Worm (Caenorhabditis elegans): ENCODE data around the gene sprp-4.

- TF ChIP-seq pqm-1 (tag; optimal IDR thresholded peaks at IDR 0.05) (no peak), ama-1 (optimal IDR thresholded peaks at IDR 0.05) (no peak), pax-1 (tag; optimal IDR thresholded peaks at IDR 0.05) (no peak), F13H6.1 (tag; optimal IDR thresholded peaks at IDR 0.05) (no peak), mec-3 (tag; optimal IDR thresholded peaks at IDR 0.05; ENCODE audit: borderline replicate concordance) (no peak), ets-4 (tag; optimal IDR thresholded peaks at IDR 0.05) (no peak)
Measured at ce11 chrX:8811916-8812315, 41.5 kb downstream of the sprp-4 start, which contains the start of gene cnnm-2.

Measured in whole organism, late embryonic.